Worm (Caenorhabditis elegans): ENCODE measurements around the gene rpl-15.

DNA sequence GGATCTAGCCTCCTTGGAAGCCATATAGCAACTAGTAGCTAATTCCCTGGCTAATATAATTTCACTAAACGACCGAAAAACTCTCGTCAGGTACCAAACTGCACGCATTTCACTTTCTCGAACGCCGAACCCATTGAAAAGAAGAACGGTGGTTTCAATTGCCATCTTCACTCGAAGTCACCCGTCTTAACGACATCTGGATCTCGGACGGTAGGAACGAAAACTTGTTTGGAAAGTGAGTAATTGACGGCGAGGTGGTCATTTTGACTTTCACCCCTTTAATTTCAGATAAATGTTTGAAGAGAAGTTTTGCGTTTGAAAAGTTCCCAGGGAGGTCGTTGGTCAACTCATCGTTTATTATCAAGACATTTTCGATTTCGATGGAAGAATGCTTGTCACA is 30.4 kb upstream of the rpl-15 start:
- TF ChIP-seq nhr-76 (tag; optimal IDR thresholded peaks at IDR 0.05) = no peak
- no peak for TF ChIP-seq ceh-43 (GFP tag; optimal IDR thresholded peaks at IDR 0.05)
- TF ChIP-seq drap-1 (GFP tag; optimal IDR thresholded peaks at IDR 0.05) = no peak
- TF ChIP-seq nhr-12 (tag; optimal IDR thresholded peaks at IDR 0.05) = no peak
- no peak for TF ChIP-seq ztf-11 (tag; optimal IDR thresholded peaks at IDR 0.05)
- TF ChIP-seq snpc-4 (tag; optimal IDR thresholded peaks at IDR 0.05) = no peak
- no peak for TF ChIP-seq unc-62 (GFP tag; optimal IDR thresholded peaks at IDR 0.05)
- TF ChIP-seq sptf-1 (tag; optimal IDR thresholded peaks at IDR 0.05) = no peak
- no peak for TF ChIP-seq nhr-28 (tag; optimal IDR thresholded peaks at IDR 0.05)
- no peak for TF ChIP-seq lsy-2 (tag; optimal IDR thresholded peaks at IDR 0.05)

All from whole organism, mixed stage, embryonic.